Worm (Caenorhabditis elegans): Measurements from ENCODE around the gene grd-5.

grd-5 gene

ce11 chrV:8608483-8608882 lies 10.3 kb upstream of the grd-5 start:
- TF ChIP-seq nhr-28 (tag; optimal IDR thresholded peaks at IDR 0.05) (no peak), nhr-77 (tag; optimal IDR thresholded peaks at IDR 0.05) (no peak), ceh-82 (tag; optimal IDR thresholded peaks at IDR 0.05) (no peak), lin-15B (tag; optimal IDR thresholded peaks at IDR 0.05) (no peak), zag-1 (tag; optimal IDR thresholded peaks at IDR 0.05) (no peak), unc-39 (tag; optimal IDR thresholded peaks at IDR 0.05) (no peak), skn-1 (tag; optimal IDR thresholded peaks at IDR 0.05) (no peak)

ce11 chrV:8609776-8610529 lies 8.9 kb upstream of the grd-5 start:
- TF ChIP-seq lin-39 (tag; optimal IDR thresholded peaks at IDR 0.05): peak; percentile 65
- TF ChIP-seq R02D3.7 (tag; optimal IDR thresholded peaks at IDR 0.05): no peak
- TF ChIP-seq ztf-11 (tag; optimal IDR thresholded peaks at IDR 0.05): no peak
- peak; percentile 28 for TF ChIP-seq nfya-1 (tag; optimal IDR thresholded peaks at IDR 0.05; ENCODE audit: insufficient read depth)
- peak; percentile 60 for TF ChIP-seq hmg-11 (tag; optimal IDR thresholded peaks at IDR 0.05)
- TF ChIP-seq zag-1 (tag; optimal IDR thresholded peaks at IDR 0.05): no peak
- TF ChIP-seq snpc-4 (tag; optimal IDR thresholded peaks at IDR 0.05): peak; percentile 31
- peak; percentile 42 for TF ChIP-seq nhr-43 (tag; optimal IDR thresholded peaks at IDR 0.05; ENCODE audit: poor library complexity, severe bottlenecking)
- no peak for TF ChIP-seq ceh-9 (tag; optimal IDR thresholded peaks at IDR 0.05)
- peak; percentile 3 for TF ChIP-seq mdl-1 (tag; optimal IDR thresholded peaks at IDR 0.05)

- no peak for TF ChIP-seq ama-1 (optimal IDR thresholded peaks at IDR 0.05)
- peak; percentile 18 for TF ChIP-seq snpc-4 (tag; optimal IDR thresholded peaks at IDR 0.05)
- no peak for TF ChIP-seq tbx-2 (tag; optimal IDR thresholded peaks at IDR 0.05)
- TF ChIP-seq ZK546.5 (tag; optimal IDR thresholded peaks at IDR 0.05): no peak
- TF ChIP-seq unc-62 (GFP tag; optimal IDR thresholded peaks at IDR 0.05): no peak
- peak; percentile 12 for TF ChIP-seq nfya-1 (tag; optimal IDR thresholded peaks at IDR 0.05; ENCODE audit: insufficient read depth)
- TF ChIP-seq unc-39 (tag; optimal IDR thresholded peaks at IDR 0.05): no peak
- TF ChIP-seq jun-1 (tag; optimal IDR thresholded peaks at IDR 0.05): peak; percentile 27
- TF ChIP-seq nhr-76 (tag; optimal IDR thresholded peaks at IDR 0.05): no peak
- TF ChIP-seq egl-27 (tag; optimal IDR thresholded peaks at IDR 0.05): no peak
- TF ChIP-seq elt-1 (tag; optimal IDR thresholded peaks at IDR 0.05): no peak
- no peak for TF ChIP-seq nhr-28 (tag; optimal IDR thresholded peaks at IDR 0.05)
- TF ChIP-seq lsy-12 (tag; optimal IDR thresholded peaks at IDR 0.05): peak; percentile 9
- no peak for TF ChIP-seq elt-3 (tag; optimal IDR thresholded peaks at IDR 0.05)
- TF ChIP-seq lin-15B (tag; optimal IDR thresholded peaks at IDR 0.05): no peak
- no peak for TF ChIP-seq skn-1 (tag; optimal IDR thresholded peaks at IDR 0.05)
- no peak for TF ChIP-seq nhr-67 (tag; optimal IDR thresholded peaks at IDR 0.05)
- TF ChIP-seq nhr-43 (tag; optimal IDR thresholded peaks at IDR 0.05; ENCODE audit: poor library complexity, severe bottlenecking): no peak
- TF ChIP-seq ceh-9 (tag; optimal IDR thresholded peaks at IDR 0.05): no peak
- TF ChIP-seq egl-5 (tag; optimal IDR thresholded peaks at IDR 0.05): peak; percentile 45
- no peak for TF ChIP-seq fkh-10 (GFP tag; optimal IDR thresholded peaks at IDR 0.05)
- peak; percentile 60 for TF ChIP-seq nhr-23 (tag; optimal IDR thresholded peaks at IDR 0.05)
- no peak for TF ChIP-seq fkh-2 (tag; optimal IDR thresholded peaks at IDR 0.05)
- TF ChIP-seq ceh-28 (tag; optimal IDR thresholded peaks at IDR 0.05): no peak
- peak; percentile 91 for TF ChIP-seq nhr-25 (tag; optimal IDR thresholded peaks at IDR 0.05)
- TF ChIP-seq ceh-16 (tag; optimal IDR thresholded peaks at IDR 0.05): no peak
- no peak for TF ChIP-seq eor-1 (tag; optimal IDR thresholded peaks at IDR 0.05)
- no peak for TF ChIP-seq daf-12 (tag; optimal IDR thresholded peaks at IDR 0.05)
- no peak for TF ChIP-seq nhr-12 (tag; optimal IDR thresholded peaks at IDR 0.05)
- TF ChIP-seq fos-1 (tag; optimal IDR thresholded peaks at IDR 0.05): no peak
- TF ChIP-seq elt-2 (tag; optimal IDR thresholded peaks at IDR 0.05): peak; percentile 73
- peak; percentile 76 for TF ChIP-seq pqm-1 (tag; optimal IDR thresholded peaks at IDR 0.05)
- TF ChIP-seq R02D3.7 (tag; optimal IDR thresholded peaks at IDR 0.05): no peak
- no peak for TF ChIP-seq mdl-1 (tag; optimal IDR thresholded peaks at IDR 0.05)
- TF ChIP-seq nhr-237 (tag; optimal IDR thresholded peaks at IDR 0.05): no peak
- TF ChIP-seq ztf-4 (tag; optimal IDR thresholded peaks at IDR 0.05): no peak
- no peak for TF ChIP-seq ztf-11 (tag; optimal IDR thresholded peaks at IDR 0.05)
- no peak for TF ChIP-seq lin-39 (tag; optimal IDR thresholded peaks at IDR 0.05)
- peak; percentile 99 for TF ChIP-seq pha-4 (tag; optimal IDR thresholded peaks at IDR 0.05)
- no peak for TF ChIP-seq hmg-11 (tag; optimal IDR thresholded peaks at IDR 0.05)
- no peak for TF ChIP-seq ceh-82 (tag; optimal IDR thresholded peaks at IDR 0.05)
- TF ChIP-seq nhr-11 (tag; optimal IDR thresholded peaks at IDR 0.05): no peak
- TF ChIP-seq sea-2 (GFP tag; optimal IDR thresholded peaks at IDR 0.05): no peak
- peak; percentile 38 for TF ChIP-seq mml-1 (tag; optimal IDR thresholded peaks at IDR 0.05)
These were observed 8.0 kb upstream of the grd-5 start, which contains the start of gene fip-4 for ce11 chrV:8610633-8611404. fip-4 (minus strand) TSS chrV:8611268.

Measured in whole organism, L3 larva.